Worm (Caenorhabditis elegans): ENCODE data around the gene col-85.

ce11 chrII:12542594-12542997 lies 47.7 kb upstream of the col-85 start:
- TF ChIP-seq ceh-9 (tag; optimal IDR thresholded peaks at IDR 0.05) (no peak), unc-62 (GFP tag; optimal IDR thresholded peaks at IDR 0.05) (no peak)

Measured in whole organism, L3 larva.